Worm (Caenorhabditis elegans): Measurements from ENCODE around the gene paic-1.

The paic-1 gene

DNA sequence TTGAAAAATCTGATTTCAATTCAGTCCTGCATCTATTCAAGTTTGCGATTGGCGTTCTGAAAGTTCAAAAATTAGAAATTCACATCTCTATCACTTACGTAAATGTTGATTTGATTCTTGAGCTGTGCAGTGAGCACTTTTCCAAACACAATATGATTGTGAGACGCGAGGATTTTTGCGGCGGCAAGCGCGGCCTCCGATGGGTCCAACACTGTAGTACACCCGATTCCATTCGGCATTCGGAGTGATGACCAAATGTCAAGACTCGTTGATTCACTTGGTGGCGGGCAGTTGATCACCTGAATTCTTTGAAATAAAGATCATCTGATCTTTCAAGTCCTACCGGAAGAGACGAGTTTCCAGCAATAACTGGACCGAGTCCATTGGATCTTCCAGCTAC is 2.6 kb downstream of the paic-1 start:
- no peak for TF ChIP-seq dao-5 (tag; optimal IDR thresholded peaks at IDR 0.05)
- no peak for TF ChIP-seq W03F9.2 (tag; optimal IDR thresholded peaks at IDR 0.05)
- TF ChIP-seq him-1 (tag; optimal IDR thresholded peaks at IDR 0.05) = no peak

DNA sequence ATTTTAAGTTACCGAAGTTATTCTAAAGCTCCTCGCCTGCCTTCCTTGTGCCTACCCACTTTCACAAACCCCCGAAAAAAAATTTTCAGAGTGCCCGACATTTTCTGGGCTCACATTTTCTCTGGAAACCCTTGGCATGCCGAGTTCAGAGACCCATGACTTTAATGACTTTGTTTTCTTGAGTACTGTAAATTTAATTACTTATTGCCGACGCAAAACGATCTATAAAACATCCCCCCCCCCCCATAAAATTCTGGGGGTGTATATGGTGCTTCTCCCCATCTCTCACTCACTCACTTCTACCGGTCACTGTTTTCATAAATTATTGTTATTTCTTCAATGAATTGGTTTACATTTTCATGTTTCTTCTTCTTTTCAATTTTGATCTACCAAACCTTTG is 4.4 kb downstream of the paic-1 start, which contains the start of gene try-9:
TSS of gene try-9 (plus strand) at position 301 of the 400 bp plus-strand sequence.
- TF ChIP-seq dao-5 (tag; optimal IDR thresholded peaks at IDR 0.05) = no peak

- no peak for TF ChIP-seq him-1 (tag; optimal IDR thresholded peaks at IDR 0.05)
- no peak for TF ChIP-seq dao-5 (tag; optimal IDR thresholded peaks at IDR 0.05)
These were observed 10.2 kb downstream of the paic-1 start for ce11 chrII:4362088-4362487.

DNA sequence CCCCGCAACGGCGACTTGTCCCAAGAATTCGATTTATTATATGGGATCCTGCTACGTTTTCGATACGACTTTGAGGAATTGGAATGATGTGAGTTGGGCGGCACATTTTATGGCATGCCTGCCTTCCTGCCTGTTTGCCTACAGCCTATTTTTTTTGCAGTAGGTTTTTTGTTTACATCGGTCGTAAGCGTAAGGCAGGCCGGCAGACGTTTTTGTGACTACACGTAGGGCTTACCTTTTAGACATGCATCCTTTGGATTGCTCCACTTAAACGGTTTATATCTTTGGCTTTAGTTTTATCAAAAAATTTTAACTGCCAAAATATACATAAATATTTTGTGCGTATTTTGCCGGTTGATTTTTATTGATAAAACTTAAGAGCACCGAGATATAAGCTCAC is 13.1 kb downstream of the paic-1 start:
- TF ChIP-seq dao-5 (tag; optimal IDR thresholded peaks at IDR 0.05) (no peak), W03F9.2 (tag; optimal IDR thresholded peaks at IDR 0.05) (no peak), him-1 (tag; optimal IDR thresholded peaks at IDR 0.05) (no peak)

DNA sequence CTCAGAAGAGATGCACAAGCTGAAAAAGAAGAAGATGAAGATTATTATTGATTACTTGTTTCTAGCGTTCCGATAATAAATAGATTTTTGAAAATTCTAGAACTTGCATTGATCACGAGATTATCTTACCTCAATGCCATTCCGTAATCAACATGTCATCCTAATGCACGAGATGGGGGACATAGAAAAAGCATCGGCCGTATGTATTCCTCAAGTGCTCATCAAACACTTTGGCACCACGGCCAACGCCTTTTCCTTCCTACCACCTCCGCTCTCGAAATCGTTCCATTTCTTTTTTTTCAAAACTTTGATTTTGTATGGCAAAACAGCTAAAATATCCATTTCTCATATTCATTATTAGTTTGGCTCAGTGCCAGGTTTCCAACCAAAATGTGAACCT is 13.6 kb downstream of the paic-1 start, which contains the start of gene lat-2:
TSS of gene lat-2 (plus strand) at position 301 of the 400 bp plus-strand sequence.
- TF ChIP-seq dao-5 (tag; optimal IDR thresholded peaks at IDR 0.05) (no peak), him-1 (tag; optimal IDR thresholded peaks at IDR 0.05) (no peak), W03F9.2 (tag; optimal IDR thresholded peaks at IDR 0.05) (no peak)

ce11 chrII:4355217-4355616 is 17.1 kb downstream of the paic-1 start, which contains the start of the genes H20J04.7 and H20J04.1:
TSS of gene H20J04.7 (minus strand) at chrII:4355317.
TSS of gene H20J04.1 (plus strand) at chrII:4355613.
- no peak for TF ChIP-seq him-1 (tag; optimal IDR thresholded peaks at IDR 0.05)
- no peak for TF ChIP-seq dao-5 (tag; optimal IDR thresholded peaks at IDR 0.05)
- no peak for TF ChIP-seq W03F9.2 (tag; optimal IDR thresholded peaks at IDR 0.05)

ce11 chrII:4350888-4351287 is 21.4 kb downstream of the paic-1 start, which contains the start of gene H20J04.9:
TSS of gene H20J04.9 (plus strand) at chrII:4351188.
- no peak for TF ChIP-seq him-1 (tag; optimal IDR thresholded peaks at IDR 0.05)
- no peak for TF ChIP-seq dao-5 (tag; optimal IDR thresholded peaks at IDR 0.05)
- no peak for TF ChIP-seq W03F9.2 (tag; optimal IDR thresholded peaks at IDR 0.05)

DNA sequence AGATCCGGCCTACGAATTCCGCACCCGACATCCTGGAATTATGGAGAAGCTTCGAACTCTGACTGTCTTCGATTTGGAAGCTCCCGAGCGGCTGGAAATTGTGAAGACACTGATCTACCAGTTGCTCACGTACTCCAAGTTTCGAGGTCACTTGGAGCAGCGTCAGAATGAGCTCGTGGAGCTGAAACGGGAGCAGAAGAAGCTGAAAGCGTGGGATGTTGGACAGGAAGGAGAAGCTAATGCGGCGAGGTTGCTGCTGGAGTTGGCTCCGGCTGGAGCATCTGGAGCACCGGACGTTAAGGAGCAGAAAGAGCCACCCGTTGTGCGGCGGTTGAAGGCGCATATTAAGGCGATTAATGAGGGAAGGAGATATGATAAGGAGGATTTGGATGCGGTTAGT is 28.0 kb downstream of the paic-1 start:
- TF ChIP-seq him-1 (tag; optimal IDR thresholded peaks at IDR 0.05) (no peak), dao-5 (tag; optimal IDR thresholded peaks at IDR 0.05) (no peak), W03F9.2 (tag; optimal IDR thresholded peaks at IDR 0.05) (no peak)

- TF ChIP-seq him-1 (tag; optimal IDR thresholded peaks at IDR 0.05) = no peak
- TF ChIP-seq W03F9.2 (tag; optimal IDR thresholded peaks at IDR 0.05) = no peak
- TF ChIP-seq dao-5 (tag; optimal IDR thresholded peaks at IDR 0.05) = no peak
These were observed 30.8 kb downstream of the paic-1 start for ce11 chrII:4341484-4341883.

DNA sequence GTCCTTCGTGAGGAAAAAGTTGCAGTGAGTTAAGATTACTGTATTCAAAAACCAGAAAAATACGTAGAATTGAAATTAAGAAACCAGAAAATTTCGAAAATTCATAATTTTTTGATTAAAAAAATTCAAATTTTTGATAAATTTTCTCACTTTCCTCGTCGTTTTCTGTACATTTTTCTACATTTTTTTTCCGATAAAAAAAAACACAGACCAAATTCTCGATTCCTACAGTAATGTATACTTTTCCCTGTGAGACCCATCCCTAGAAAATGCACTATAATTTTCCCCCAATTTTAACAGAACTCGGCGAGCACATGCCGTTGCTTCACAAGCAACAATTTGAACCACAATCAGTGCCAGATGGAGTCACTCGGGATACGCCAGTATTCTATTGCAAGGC is 32.4 kb downstream of the paic-1 start, which contains the start of gene athp-2:
TSS of gene athp-2 (plus strand) at position 301 of the 400 bp plus-strand sequence.
- TF ChIP-seq dao-5 (tag; optimal IDR thresholded peaks at IDR 0.05) (no peak), W03F9.2 (tag; optimal IDR thresholded peaks at IDR 0.05) (no peak), him-1 (tag; optimal IDR thresholded peaks at IDR 0.05) (no peak)

DNA sequence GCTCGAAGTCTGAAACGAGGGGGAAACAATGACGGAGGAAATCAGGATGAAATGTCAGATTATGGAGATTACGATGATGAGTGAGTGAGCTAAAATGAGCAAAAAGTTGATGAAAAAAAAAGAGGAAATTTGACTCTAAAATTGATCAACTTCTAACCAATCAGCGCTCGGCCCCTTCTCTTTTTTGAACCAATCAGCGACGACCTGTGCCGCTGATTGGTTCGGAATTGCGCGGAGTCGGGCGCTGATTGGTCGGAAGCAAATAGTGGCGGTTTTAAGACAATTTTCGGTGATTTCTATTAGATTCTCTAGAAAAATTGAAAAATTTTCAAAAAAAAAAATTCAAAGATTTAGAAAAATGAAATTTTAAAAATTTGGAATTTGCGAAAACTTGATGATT is 34.6 kb downstream of the paic-1 start:
- TF ChIP-seq dao-5 (tag; optimal IDR thresholded peaks at IDR 0.05) = no peak
- no peak for TF ChIP-seq him-1 (tag; optimal IDR thresholded peaks at IDR 0.05)
- no peak for TF ChIP-seq W03F9.2 (tag; optimal IDR thresholded peaks at IDR 0.05)

DNA sequence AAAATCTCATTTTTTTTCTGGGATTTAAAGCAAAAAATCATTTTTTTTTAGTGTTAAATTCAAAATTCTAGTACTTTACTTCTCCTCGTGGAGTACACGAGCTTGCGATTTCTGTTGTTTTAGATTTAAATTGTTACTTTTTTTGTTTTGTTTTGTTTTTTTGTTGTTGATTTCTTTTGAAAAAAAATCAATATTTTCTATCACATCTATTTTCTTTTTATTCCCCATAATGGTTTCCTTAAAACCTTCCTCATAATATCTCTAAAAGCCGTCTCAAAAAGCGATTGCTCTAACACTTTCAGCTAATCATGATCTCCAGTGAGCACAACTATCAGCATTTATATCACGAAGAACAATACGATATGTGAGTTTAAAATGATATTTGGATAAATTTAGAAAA is 37.9 kb downstream of the paic-1 start, which contains the start of gene madf-3:
TSS of gene madf-3 (plus strand) at position 301 of the 400 bp plus-strand sequence.
- no peak for TF ChIP-seq dao-5 (tag; optimal IDR thresholded peaks at IDR 0.05)
- no peak for TF ChIP-seq him-1 (tag; optimal IDR thresholded peaks at IDR 0.05)
- TF ChIP-seq W03F9.2 (tag; optimal IDR thresholded peaks at IDR 0.05) = no peak

DNA sequence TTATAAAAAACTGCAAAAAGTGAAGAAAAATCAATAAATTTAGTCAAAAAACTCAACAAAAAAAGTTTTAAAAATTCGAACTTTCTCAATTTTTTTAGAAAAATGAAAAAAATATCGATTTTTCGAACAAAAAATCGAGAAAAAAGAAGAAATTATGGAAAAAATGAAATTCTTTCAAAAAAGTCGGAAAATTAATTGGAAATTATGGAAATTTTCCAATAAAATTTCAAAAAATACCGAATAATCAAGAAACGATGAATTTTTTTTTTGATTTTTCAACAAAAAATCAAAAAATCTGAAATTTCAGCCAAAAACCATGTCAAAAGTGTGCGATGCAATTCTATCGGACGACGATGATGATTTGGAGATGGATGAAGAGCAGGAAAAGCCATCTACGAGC is 43.6 kb downstream of the paic-1 start, which contains the start of gene H20J04.4:
TSS of gene H20J04.4 (plus strand) at position 301 of the 400 bp plus-strand sequence.
- TF ChIP-seq dao-5 (tag; optimal IDR thresholded peaks at IDR 0.05) = no peak
- TF ChIP-seq him-1 (tag; optimal IDR thresholded peaks at IDR 0.05) = no peak
- TF ChIP-seq W03F9.2 (tag; optimal IDR thresholded peaks at IDR 0.05) = no peak

DNA sequence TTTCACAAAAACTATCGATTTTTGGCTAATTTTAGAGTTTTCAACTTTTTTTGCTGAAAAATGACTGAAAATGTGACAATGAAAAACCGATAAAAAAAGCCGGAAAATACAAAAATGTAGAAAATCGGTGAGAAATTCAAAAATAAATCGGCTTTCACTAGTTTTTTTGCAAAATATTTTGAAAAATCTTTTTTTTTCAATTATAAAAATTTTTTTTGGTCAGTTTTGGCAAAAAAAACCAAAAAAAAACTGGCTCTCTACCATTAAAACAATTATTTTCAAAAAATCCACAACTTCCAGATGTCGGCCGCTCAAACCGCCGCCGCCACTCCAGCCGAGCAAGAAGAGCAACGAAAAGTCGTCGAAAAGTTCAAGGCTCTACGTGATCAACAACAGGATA is 45.9 kb downstream of the paic-1 start, which contains the start of gene pfd-2:
TSS of gene pfd-2 (plus strand) at position 301 of the 400 bp plus-strand sequence.
- TF ChIP-seq W03F9.2 (tag; optimal IDR thresholded peaks at IDR 0.05) (no peak), dao-5 (tag; optimal IDR thresholded peaks at IDR 0.05) (no peak), him-1 (tag; optimal IDR thresholded peaks at IDR 0.05) (no peak)

DNA sequence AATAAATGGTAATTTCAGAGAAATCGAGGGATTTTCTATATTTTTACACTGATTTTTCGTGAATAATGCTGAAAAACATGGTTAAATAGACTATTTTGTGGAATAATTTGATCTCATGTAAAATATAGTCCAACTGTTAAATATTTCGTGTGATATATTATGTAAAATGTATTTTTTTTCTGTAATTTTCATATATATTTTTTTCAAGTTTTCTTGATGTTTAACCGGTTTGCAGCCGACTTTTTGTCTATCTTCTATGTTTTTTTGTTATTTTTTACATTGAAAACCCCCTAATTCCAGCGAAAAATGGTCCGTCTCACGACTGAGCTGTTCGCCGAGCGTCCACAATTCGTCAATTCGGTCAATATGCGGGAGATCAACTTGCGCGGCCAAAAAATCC is 48.3 kb downstream of the paic-1 start, which contains the start of gene mog-2:
TSS of gene mog-2 (plus strand) at position 301 of the 400 bp plus-strand sequence.
- no peak for TF ChIP-seq W03F9.2 (tag; optimal IDR thresholded peaks at IDR 0.05)
- TF ChIP-seq him-1 (tag; optimal IDR thresholded peaks at IDR 0.05) = no peak
- no peak for TF ChIP-seq dao-5 (tag; optimal IDR thresholded peaks at IDR 0.05)
